Fruit fly (Drosophila melanogaster) whole organism, prepupa: Measurements from ENCODE around the gene U2af50.

Experiments
- CG10669 ChIP-seq: fragments of 200-800 bp; sonication (Bioruptor generic); optimal IDR thresholded peaks from 3 replicates; lab custom pipeline; 2018; ENCODE audit warnings: missing biosample characterization, mild to moderate bottlenecking, missing genetic modification characterization, moderate library complexity
- CG11902 ChIP-seq: fragments of 200-800 bp; sonication (Bioruptor generic); optimal IDR thresholded peaks from 3 replicates; lab custom pipeline; 2016; ENCODE audit warnings: missing biosample characterization, missing genetic modification characterization
- CG16779 ChIP-seq: fragments of 200-800 bp; sonication (Bioruptor generic); optimal IDR thresholded peaks from 3 replicates; lab custom pipeline; 2017; ENCODE audit warnings: missing biosample characterization, mild to moderate bottlenecking, missing genetic modification characterization
- CG3032 ChIP-seq: fragments of 200-800 bp; optimal IDR thresholded peaks from 2 replicates; lab custom pipeline; 2019; ENCODE audit warnings: missing biosample characterization, mild to moderate bottlenecking, missing genetic modification characterization, moderate library complexity
- CG32006 ChIP-seq: fragments of 200-800 bp; sonication (Bioruptor generic); optimal IDR thresholded peaks from 3 replicates; lab custom pipeline; 2017; ENCODE audit warnings: missing biosample characterization, mild to moderate bottlenecking, missing genetic modification characterization
- CG34406 ChIP-seq: fragments of 200-800 bp; sonication (Bioruptor generic); optimal IDR thresholded peaks from 3 replicates; lab custom pipeline; 2016; ENCODE audit warnings: missing biosample characterization, missing genetic modification characterization
- CG3919 ChIP-seq: fragments of 200-800 bp; sonication (Bioruptor generic); optimal IDR thresholded peaks from 3 replicates; lab custom pipeline; 2016; ENCODE audit warnings: missing biosample characterization, missing genetic modification characterization
- CG4318 ChIP-seq: fragments of 200-800 bp; sonication (Bioruptor generic); optimal IDR thresholded peaks from 3 replicates; lab custom pipeline; 2017; ENCODE audit warnings: missing biosample characterization, mild to moderate bottlenecking, missing genetic modification characterization
- CG6163 ChIP-seq: fragments of 200-800 bp; sonication (Bioruptor generic); IDR thresholded peaks from 3 replicates; pipeline ENCODE4 v1.3.6; 2022; ENCODE audit warnings: missing biosample characterization, missing genetic modification characterization
- CG6276 ChIP-seq: fragments of 200-800 bp; sonication (Bioruptor generic); optimal IDR thresholded peaks from 2 replicates; lab custom pipeline; 2017; ENCODE audit warnings: missing biosample characterization, mild to moderate bottlenecking, missing genetic modification characterization
- CG6792 ChIP-seq: fragments of 200-800 bp; sonication (Bioruptor generic); optimal IDR thresholded peaks from 3 replicates; lab custom pipeline; 2016; ENCODE audit warnings: missing biosample characterization, missing genetic modification characterization
- CG6854 ChIP-seq: fragments of 200-800 bp; sonication (Bioruptor generic); optimal IDR thresholded peaks from 2 replicates; lab custom pipeline; 2017; ENCODE audit warnings: missing biosample characterization, mild to moderate bottlenecking, missing genetic modification characterization
- CG7368 ChIP-seq: fragments of 200-800 bp; sonication (Bioruptor generic); optimal IDR thresholded peaks from 3 replicates; lab custom pipeline; 2016; ENCODE audit warnings: missing biosample characterization, missing genetic modification characterization
- CG8119 ChIP-seq: fragments of 200-800 bp; sonication (Bioruptor generic); IDR thresholded peaks from 3 replicates; pipeline ENCODE4 v1.3.6; 2022; ENCODE audit warnings: missing biosample characterization, missing genetic modification characterization
- CG8319 ChIP-seq: fragments of 200-800 bp; sonication (Bioruptor generic); optimal IDR thresholded peaks from 3 replicates; lab custom pipeline; 2016; ENCODE audit warnings: missing biosample characterization, missing genetic modification characterization
- CG9139 ChIP-seq: fragments of 200-800 bp; sonication (Bioruptor generic); optimal IDR thresholded peaks from 3 replicates; lab custom pipeline; 2017; ENCODE audit warnings: missing biosample characterization, mild to moderate bottlenecking, missing genetic modification characterization
- Eip78C ChIP-seq: fragments of 200-800 bp; sonication (Bioruptor generic); peaks from one replicate; lab custom pipeline; 2016; ENCODE audit warnings: missing biosample characterization, missing genetic modification characterization
- Eip93F ChIP-seq: fragments of 200-800 bp; sonication (Bioruptor generic); optimal IDR thresholded peaks from 2 replicates; lab custom pipeline; 2016; ENCODE audit warnings: missing biosample characterization, mild to moderate bottlenecking, missing genetic modification characterization
- Ets96B ChIP-seq: fragments of 200-800 bp; optimal IDR thresholded peaks from 2 replicates; lab custom pipeline; 2019; ENCODE audit warnings: missing biosample characterization, mild to moderate bottlenecking, missing genetic modification characterization, moderate library complexity
- Hr38 ChIP-seq: sonication (Bioruptor generic); optimal IDR thresholded peaks from 2 replicates; lab custom pipeline; 2016; ENCODE audit warnings: missing biosample characterization, missing genetic modification characterization
- Hr39 ChIP-seq: fragments of 200-800 bp; sonication (Bioruptor generic); optimal IDR thresholded peaks from 2 replicates; lab custom pipeline; 2016; ENCODE audit warnings: missing biosample characterization, missing genetic modification characterization
- Lpt ChIP-seq: fragments of 200-800 bp; sonication (Bioruptor generic); optimal IDR thresholded peaks from 3 replicates; lab custom pipeline; 2016; ENCODE audit warnings: missing biosample characterization, missing genetic modification characterization
- Met ChIP-seq: fragments of 200-800 bp; sonication (Bioruptor generic); optimal IDR thresholded peaks from 3 replicates; lab custom pipeline; 2016; ENCODE audit warnings: missing biosample characterization, missing genetic modification characterization
- Smox ChIP-seq: fragments of 200-800 bp; sonication (Bioruptor generic); optimal IDR thresholded peaks from 3 replicates; lab custom pipeline; 2016; ENCODE audit warnings: missing biosample characterization, missing genetic modification characterization
- Sox102F ChIP-seq: fragments of 200-800 bp; sonication (Bioruptor generic); optimal IDR thresholded peaks from 2 replicates; lab custom pipeline; 2016; ENCODE audit warnings: missing biosample characterization, mild to moderate bottlenecking, missing genetic modification characterization
- Sox14 ChIP-seq: fragments of 200-800 bp; sonication (Bioruptor generic); optimal IDR thresholded peaks from 3 replicates; lab custom pipeline; 2016; ENCODE audit warnings: missing biosample characterization, missing genetic modification characterization
- achi ChIP-seq: fragments of 200-800 bp; sonication (Bioruptor generic); optimal IDR thresholded peaks from 3 replicates; lab custom pipeline; 2016; ENCODE audit warnings: missing biosample characterization, missing genetic modification characterization
- dsx ChIP-seq: fragments of 200-800 bp; optimal IDR thresholded peaks from 3 replicates; lab custom pipeline; 2019; ENCODE audit warnings: missing biosample characterization, mild to moderate bottlenecking, missing genetic modification characterization, moderate library complexity; ENCODE audit not compliant: poor library complexity, severe bottlenecking
- eg ChIP-seq: fragments of 200-800 bp; sonication (Bioruptor generic); IDR thresholded peaks from 3 replicates; pipeline ENCODE4 v1.3.6; 2022; ENCODE audit warnings: missing biosample characterization, missing genetic modification characterization
- fd59A ChIP-seq: fragments of 200-800 bp; sonication (Bioruptor generic); optimal IDR thresholded peaks from 2 replicates; lab custom pipeline; 2017; ENCODE audit warnings: missing biosample characterization, mild to moderate bottlenecking, missing genetic modification characterization, missing genetic modification reagents
- fd85E ChIP-seq: fragments of 200-800 bp; sonication (Bioruptor generic); optimal IDR thresholded peaks from 3 replicates; lab custom pipeline; 2016; ENCODE audit warnings: missing biosample characterization, missing genetic modification characterization
- fkh ChIP-seq: fragments of 200-800 bp; sonication (Bioruptor generic); optimal IDR thresholded peaks from 3 replicates; lab custom pipeline; 2017; ENCODE audit warnings: missing biosample characterization, mild to moderate bottlenecking, missing genetic modification characterization, moderate library complexity
- net ChIP-seq: fragments of 200-800 bp; sonication (Bioruptor generic); optimal IDR thresholded peaks from 3 replicates; lab custom pipeline; 2016; ENCODE audit warnings: missing biosample characterization, missing genetic modification characterization
- pdm3 ChIP-seq: fragments of 200-800 bp; sonication (Bioruptor generic); optimal IDR thresholded peaks from 3 replicates; lab custom pipeline; 2016; ENCODE audit warnings: missing biosample characterization, missing genetic modification characterization
- salr ChIP-seq, 2 experiments: fragments of 200-800 bp; sonication (Bioruptor generic); optimal IDR thresholded peaks; 3 replicates each; lab custom pipeline; 2016 to 2018; ENCODE audit warnings: missing biosample characterization in 2 of 2, missing genetic modification characterization in 2 of 2, mild to moderate bottlenecking in 1 of 2
- spab ChIP-seq: fragments of 200-800 bp; sonication (Bioruptor generic); optimal IDR thresholded peaks from 2 replicates; lab custom pipeline; 2017; ENCODE audit warnings: missing biosample characterization, mild to moderate bottlenecking, missing genetic modification characterization, missing genetic modification reagents
- ss ChIP-seq, 2 experiments: fragments of 200-800 bp; sonication (Bioruptor generic); optimal IDR thresholded peaks; 2 replicates in 1 of 2; 3 replicates in 1 of 2; lab custom pipeline; 2017 to 2018; ENCODE audit warnings: mild to moderate bottlenecking in 2 of 2, missing biosample characterization in 2 of 2, missing genetic modification characterization in 2 of 2, moderate library complexity in 1 of 2
- svp ChIP-seq: fragments of 200-800 bp; sonication (Bioruptor generic); peaks from one replicate; lab custom pipeline; 2016; ENCODE audit warnings: missing biosample characterization, missing genetic modification characterization
- topi ChIP-seq: fragments of 200-800 bp; sonication (Bioruptor generic); optimal IDR thresholded peaks from 3 replicates; lab custom pipeline; 2016; ENCODE audit warnings: missing biosample characterization, missing genetic modification characterization
- vri ChIP-seq: fragments of 200-800 bp; sonication (Bioruptor generic); optimal IDR thresholded peaks from 3 replicates; lab custom pipeline; 2016; ENCODE audit warnings: missing biosample characterization, mild to moderate bottlenecking, missing genetic modification characterization

The U2af50 gene

DNA sequence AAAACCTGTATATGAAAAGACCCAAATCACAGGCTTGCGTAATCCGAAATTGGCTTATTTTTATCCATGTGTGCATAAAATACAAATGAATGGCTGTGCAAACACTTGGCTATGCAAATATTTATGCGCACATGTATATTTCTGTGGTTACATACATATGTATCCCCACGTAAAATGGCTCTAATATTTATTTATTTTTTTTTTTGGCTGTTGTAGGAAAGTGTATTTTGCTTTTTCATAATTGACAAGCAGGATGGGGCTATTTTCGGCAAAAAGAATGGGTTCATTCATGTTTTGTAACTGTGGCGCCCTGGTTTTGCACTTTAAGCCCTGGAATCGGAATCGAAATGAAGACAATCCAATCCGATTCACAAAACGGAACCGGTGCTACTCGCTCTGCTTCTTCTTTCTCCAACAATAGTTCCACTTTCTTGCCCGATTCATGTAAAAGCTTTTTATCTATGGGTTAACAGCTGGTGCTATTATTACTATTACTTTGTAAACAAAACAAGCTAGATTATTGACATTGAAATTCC, 23.7 kb downstream of the U2af50 start (continued):
- peak; percentile 45 for TF ChIP-seq CG11902 (GFP tag; lab: Kevin White, UChicago)
- peak; percentile 67 for TF ChIP-seq vri (GFP tag; lab: Kevin White, UChicago)
- TF ChIP-seq salr (GFP tag; optimal IDR thresholded peaks at IDR 0.05; lab: Kevin White, UChicago): peak; percentile 35 to 81
- TF ChIP-seq CG9139 (GFP tag; lab: Kevin White, UChicago): no peak
- TF ChIP-seq Smox: peak; percentile 73
- peak; percentile 73 for TF ChIP-seq CG7368 (GFP tag; lab: Kevin White, UChicago)
- peak; percentile 25 to 62 for TF ChIP-seq ss (GFP tag; optimal IDR thresholded peaks at IDR 0.05; lab: Kevin White, UChicago)
- peak; percentile 84 for TF ChIP-seq net (GFP tag; lab: Kevin White, UChicago)
- TF ChIP-seq CG6276 (GFP tag; lab: Kevin White, UChicago): no peak
- TF ChIP-seq CG3032 (tag; lab: Kevin White, UChicago): peak; percentile 47
- TF ChIP-seq Ets96B (tag; lab: Kevin White, UChicago): peak; percentile 48
- TF ChIP-seq Sox14 (GFP tag; lab: Kevin White, UChicago): peak; percentile 79
- peak; percentile 80 for TF ChIP-seq Sox102F (GFP tag; lab: Kevin White, UChicago)
- peak; percentile 51 for TF ChIP-seq CG16779 (tag; lab: Kevin White, UChicago)
- TF ChIP-seq eg (GFP tag; lab: Robert Waterston, UW): peak; percentile 91
- TF ChIP-seq pdm3 (GFP tag; lab: Kevin White, UChicago): peak; percentile 84
- TF ChIP-seq fkh (GFP tag; lab: Kevin White, UChicago): peak; percentile 59
- TF ChIP-seq CG4318: peak; percentile 68
- peak; percentile 82 for TF ChIP-seq CG8119 (GFP tag; lab: Robert Waterston, UW)
- TF ChIP-seq CG6854: peak; percentile 22

- TF ChIP-seq Ets96B (tag; lab: Kevin White, UChicago): no peak
- peak; percentile 51 for TF ChIP-seq svp (GFP tag; lab: Kevin White, UChicago)
These were observed 24.5 kb downstream of the U2af50 start for dm6 chrX:16334251-16334860.

DNA sequence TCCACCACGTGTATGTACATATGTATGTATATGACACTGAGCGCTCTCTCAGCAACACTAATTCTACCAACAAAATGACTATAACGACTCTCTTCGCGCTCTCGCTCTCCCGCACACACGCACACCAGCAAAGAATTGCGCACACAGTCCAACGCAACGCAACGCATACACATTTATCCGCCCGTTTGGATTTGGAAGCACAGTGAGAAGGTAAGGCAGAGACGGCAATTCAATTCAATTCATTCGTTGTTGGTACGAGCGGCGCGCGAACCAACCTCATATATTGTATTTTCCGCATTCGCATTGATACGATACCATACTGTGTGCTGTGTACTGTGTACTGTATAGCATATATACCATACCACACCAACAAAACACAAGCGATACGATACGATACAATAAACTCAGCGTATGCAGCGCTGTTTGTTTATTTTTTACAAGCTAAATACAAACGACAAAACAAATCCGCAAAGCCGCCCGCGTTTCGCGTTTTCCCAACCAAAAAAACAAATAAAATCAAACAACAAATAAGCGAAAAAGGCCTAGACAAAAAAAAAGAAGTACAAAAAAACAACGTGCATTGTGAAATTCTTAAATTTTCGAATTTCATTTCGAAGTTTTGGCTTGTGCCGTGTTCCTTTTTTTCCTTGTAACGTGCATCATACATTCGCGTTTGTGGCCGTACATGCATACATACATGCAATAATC, 25.3 kb downstream of the U2af50 start, which contains the start of the genes CG9921 and Dsp1:
Gene CG9921, minus strand, starts transcription at position 167 of the 708 bp plus-strand sequence.
Gene Dsp1, plus strand, starts transcription at position 179 of the 708 bp plus-strand sequence.
- TF ChIP-seq Hr38 (GFP tag; lab: Kevin White, UChicago) (no peak), dsx (peak; percentile 40), Eip78C (GFP tag; lab: Kevin White, UChicago) (peak; percentile 53), achi (peak; percentile 1), Eip93F (GFP tag; lab: Kevin White, UChicago) (peak; percentile 10), CG34406 (GFP tag; lab: Kevin White, UChicago) (no peak), topi (GFP tag; lab: Kevin White, UChicago) (no peak), CG32006 (GFP tag; lab: Kevin White, UChicago) (peak; percentile 10), CG3919 (GFP tag; lab: Kevin White, UChicago) (peak; percentile 2), eg (GFP tag; lab: Robert Waterston, UW) (peak; percentile 47; the same call in 2 of the 3 replicates), vri (GFP tag; lab: Kevin White, UChicago) (peak; percentile 30), CG6854 (peak; percentile 13), Sox102F (GFP tag; lab: Kevin White, UChicago) (peak; percentile 17), CG6163 (GFP tag; lab: Robert Waterston, UW) (peak; percentile 51; the same call in 2 of the 3 replicates)

dm6 chrX:16332615-16333288, 26.1 kb downstream of the U2af50 start:
- TF ChIP-seq eg (GFP tag; lab: Robert Waterston, UW): peak; percentile 94
- TF ChIP-seq CG32006 (GFP tag; lab: Kevin White, UChicago): peak; percentile 98
- peak; percentile 93 for TF ChIP-seq CG3919 (GFP tag; lab: Kevin White, UChicago)
- TF ChIP-seq Hr39: peak; percentile 96
- TF ChIP-seq CG11902 (GFP tag; lab: Kevin White, UChicago): peak; percentile 87
- peak; percentile 94 for TF ChIP-seq CG6792
- TF ChIP-seq CG6276 (GFP tag; lab: Kevin White, UChicago): peak; percentile 98
- peak; percentile 90 for TF ChIP-seq CG8319 (GFP tag; lab: Kevin White, UChicago)
- peak; percentile 98 for TF ChIP-seq Sox14 (GFP tag; lab: Kevin White, UChicago)
- TF ChIP-seq Met (GFP tag; lab: Kevin White, UChicago): peak; percentile 97
- TF ChIP-seq CG10669 (GFP tag; lab: Kevin White, UChicago): peak; percentile 98
- peak; percentile 94 for TF ChIP-seq Lpt (GFP tag; lab: Kevin White, UChicago)
- TF ChIP-seq fd85E: peak; percentile 81
- peak; percentile 95 to 98 for TF ChIP-seq ss (GFP tag; optimal IDR thresholded peaks at IDR 0.05; lab: Kevin White, UChicago)
- TF ChIP-seq fkh (GFP tag; lab: Kevin White, UChicago): peak; percentile 95
- TF ChIP-seq CG3032 (tag; lab: Kevin White, UChicago): peak; percentile 97
- TF ChIP-seq fd59A: peak; percentile 97
- peak; percentile 96 for TF ChIP-seq spab (GFP tag; lab: Kevin White, UChicago)
